Worm (Caenorhabditis elegans) whole organism, L3 larva: ENCODE results near the gene T24F1.4.
A peak's percentile ranks its signal among the peaks of the same experiment; 100 is the strongest.

Source experiments
- R02D3.7 ChIP-seq: fragments of 150-350 bp; optimal IDR thresholded peaks from 2 replicates; lab custom pipeline; 2014; ENCODE audit warnings: missing biosample characterization, missing genetic modification characterization
- ZK546.5 ChIP-seq: sonication (generic microtip); optimal IDR thresholded peaks from 2 replicates; lab custom pipeline; 2017; ENCODE audit warnings: missing biosample characterization, missing genetic modification characterization
- aly-2 ChIP-seq: fragments of 150-350 bp; optimal IDR thresholded peaks from 2 replicates; lab custom pipeline; 2014; ENCODE audit warnings: missing biosample characterization, missing genetic modification characterization
- ceh-28 ChIP-seq: fragments of 150-350 bp; optimal IDR thresholded peaks from 2 replicates; lab custom pipeline; 2014; ENCODE audit warnings: missing biosample characterization, missing genetic modification reagents, missing genetic modification characterization
- ceh-9 ChIP-seq: sonication (generic microtip); optimal IDR thresholded peaks from 2 replicates; lab custom pipeline; 2018; ENCODE audit warnings: missing biosample characterization, missing genetic modification characterization
- daf-12 ChIP-seq: fragments of 150-350 bp; optimal IDR thresholded peaks from 2 replicates; lab custom pipeline; 2014; ENCODE audit warnings: missing biosample characterization, missing genetic modification reagents, missing genetic modification characterization
- egl-27 ChIP-seq: sonication (generic microtip); optimal IDR thresholded peaks from 4 replicates; lab custom pipeline; 2017; ENCODE audit warnings: missing biosample characterization, missing genetic modification reagents, missing genetic modification characterization
- elt-1 ChIP-seq: fragments of 150-350 bp; optimal IDR thresholded peaks from 2 replicates; lab custom pipeline; 2014; ENCODE audit warnings: missing biosample characterization, missing genetic modification characterization
- elt-2 ChIP-seq: sonication (generic microtip); optimal IDR thresholded peaks from 2 replicates; lab custom pipeline; 2016; ENCODE audit warnings: missing genetic modification reagents, mild to moderate bottlenecking, missing genetic modification characterization, missing compliant biosample characterization
- elt-3 ChIP-seq, 3 experiments: fragments of 150-350 bp in 1 of 3; sonication (generic microtip) in 2 of 3; optimal IDR thresholded peaks; 2 replicates in 2 of 3; 4 replicates in 1 of 3; lab custom pipeline; 2014 to 2017; ENCODE audit warnings: missing biosample characterization in 3 of 3, missing genetic modification characterization in 3 of 3
- fkh-10 ChIP-seq: sonication (generic microtip); optimal IDR thresholded peaks from 2 replicates; lab custom pipeline; 2017; ENCODE audit warnings: missing biosample characterization, missing genetic modification reagents, missing genetic modification characterization
- fkh-2 ChIP-seq: fragments of 150-350 bp; optimal IDR thresholded peaks from 2 replicates; lab custom pipeline; 2014; ENCODE audit warnings: missing biosample characterization, missing genetic modification reagents, missing genetic modification characterization
- fos-1 ChIP-seq: fragments of 150-350 bp; optimal IDR thresholded peaks from 2 replicates; lab custom pipeline; 2014; ENCODE audit warnings: missing biosample characterization, missing genetic modification characterization
- hmg-11 ChIP-seq: sonication (generic microtip); optimal IDR thresholded peaks from 2 replicates; lab custom pipeline; 2016; ENCODE audit warnings: missing genetic modification characterization, missing compliant biosample characterization
- jun-1 ChIP-seq: fragments of 150-350 bp; optimal IDR thresholded peaks from 2 replicates; lab custom pipeline; 2014; ENCODE audit warnings: missing biosample characterization, missing genetic modification reagents, missing genetic modification characterization
- lin-15B ChIP-seq: fragments of 150-350 bp; optimal IDR thresholded peaks from 2 replicates; lab custom pipeline; 2014; ENCODE audit warnings: missing biosample characterization, missing genetic modification characterization
- lin-39 ChIP-seq: fragments of 150-350 bp; optimal IDR thresholded peaks from 2 replicates; lab custom pipeline; 2018; ENCODE audit warnings: missing biosample characterization, missing genetic modification reagents, missing genetic modification characterization
- lsy-12 ChIP-seq: sonication (generic microtip); optimal IDR thresholded peaks from 2 replicates; lab custom pipeline; 2016; ENCODE audit warnings: mild to moderate bottlenecking, missing genetic modification characterization, missing compliant biosample characterization
- mdl-1 ChIP-seq: fragments of 150-350 bp; optimal IDR thresholded peaks from 2 replicates; lab custom pipeline; 2014; ENCODE audit warnings: missing biosample characterization, missing genetic modification characterization
- mml-1 ChIP-seq: fragments of 150-350 bp; sonication (generic microtip); optimal IDR thresholded peaks from 3 replicates; lab custom pipeline; 2014; ENCODE audit warnings: missing biosample characterization, missing genetic modification characterization
- nfya-1 ChIP-seq: sonication (generic microtip); optimal IDR thresholded peaks from 2 replicates; lab custom pipeline; 2017; ENCODE audit warnings: missing genetic modification characterization, mild to moderate bottlenecking, missing compliant biosample characterization, antibody characterized with exemption, moderate library complexity; ENCODE audit not compliant: insufficient read depth
- nhr-23 ChIP-seq: fragments of 150-350 bp; optimal IDR thresholded peaks from 2 replicates; lab custom pipeline; 2014; ENCODE audit warnings: missing biosample characterization, missing genetic modification reagents, missing genetic modification characterization
- nhr-237 ChIP-seq: fragments of 150-350 bp; optimal IDR thresholded peaks from 2 replicates; lab custom pipeline; 2014; ENCODE audit warnings: missing biosample characterization, missing genetic modification characterization
- nhr-25 ChIP-seq: sonication (generic microtip); optimal IDR thresholded peaks from 2 replicates; lab custom pipeline; 2017; ENCODE audit warnings: missing biosample characterization, missing genetic modification characterization
- nhr-28 ChIP-seq: fragments of 150-350 bp; optimal IDR thresholded peaks from 2 replicates; lab custom pipeline; 2014; ENCODE audit warnings: missing biosample characterization, missing genetic modification characterization
- nhr-43 ChIP-seq: sonication (generic microtip); optimal IDR thresholded peaks from 2 replicates; lab custom pipeline; 2016; ENCODE audit warnings: mild to moderate bottlenecking, missing genetic modification characterization, missing compliant biosample characterization; ENCODE audit not compliant: poor library complexity, severe bottlenecking
- nhr-67 ChIP-seq: fragments of 150-350 bp; optimal IDR thresholded peaks from 2 replicates; lab custom pipeline; 2014; ENCODE audit warnings: missing biosample characterization, missing genetic modification characterization
- nhr-76 ChIP-seq: fragments of 150-350 bp; sonication (generic microtip); optimal IDR thresholded peaks from 5 replicates; lab custom pipeline; 2014; ENCODE audit warnings: missing biosample characterization, missing genetic modification characterization
- nhr-77 ChIP-seq: fragments of 150-350 bp; optimal IDR thresholded peaks from 2 replicates; lab custom pipeline; 2014; ENCODE audit warnings: missing biosample characterization, missing genetic modification characterization
- pha-4 ChIP-seq: fragments of 150-350 bp; optimal IDR thresholded peaks from 2 replicates; lab custom pipeline; 2014; ENCODE audit warnings: missing biosample characterization, missing genetic modification reagents, missing genetic modification characterization
- pqm-1 ChIP-seq: fragments of 150-350 bp; optimal IDR thresholded peaks from 2 replicates; lab custom pipeline; 2017; ENCODE audit warnings: missing biosample characterization, missing genetic modification characterization, inconsistent platforms
- sea-2 ChIP-seq: fragments of 150-350 bp; sonication (generic microtip); optimal IDR thresholded peaks from 4 replicates; lab custom pipeline; 2014; ENCODE audit warnings: missing biosample characterization, missing genetic modification reagents, missing genetic modification characterization
- skn-1 ChIP-seq: fragments of 150-350 bp; optimal IDR thresholded peaks from 2 replicates; lab custom pipeline; 2014; ENCODE audit warnings: missing biosample characterization, missing genetic modification characterization
- snpc-4 ChIP-seq: fragments of 150-350 bp; optimal IDR thresholded peaks from 2 replicates; lab custom pipeline; 2014; ENCODE audit warnings: missing biosample characterization, missing genetic modification characterization
- tbx-2 ChIP-seq: sonication (generic microtip); optimal IDR thresholded peaks from 2 replicates; lab custom pipeline; 2016; ENCODE audit warnings: mild to moderate bottlenecking, missing genetic modification characterization, missing compliant biosample characterization
- ztf-4 ChIP-seq: fragments of 150-350 bp; optimal IDR thresholded peaks from 2 replicates; lab custom pipeline; 2014; ENCODE audit warnings: missing biosample characterization, missing genetic modification characterization

T24F1.4 gene

ce11 chrII:11301059-11301458 is 13.0 kb downstream of the T24F1.4 start, which contains the start of gene raga-1:
raga-1 (plus strand) TSS chrII:11301359.
- TF ChIP-seq nhr-237 (no peak), elt-1 (no peak), snpc-4 (tag; lab: Kevin White, UChicago) (no peak), nhr-28 (no peak), daf-12 (tag; lab: Kevin White, UChicago) (no peak), fkh-2 (tag; lab: Kevin White, UChicago) (no peak), elt-2 (tag; lab: Kevin White, UChicago) (no peak), hmg-11 (tag; lab: Kevin White, UChicago) (no peak), ceh-9 (tag; lab: Kevin White, UChicago) (no peak), nhr-67 (tag; lab: Kevin White, UChicago) (no peak), ceh-28 (no peak), nhr-76 (tag; lab: Kevin White, UChicago) (no peak), pqm-1 (no peak), elt-3 (tag; optimal IDR thresholded peaks at IDR 0.05; lab: Kevin White, UChicago) (no peak), lin-39 (tag; lab: Kevin White, UChicago) (no peak), sea-2 (GFP tag; lab: Kevin White, UChicago) (no peak)

- TF ChIP-seq elt-2 (tag; lab: Kevin White, UChicago) (peak; percentile 6), mdl-1 (tag; lab: Kevin White, UChicago) (no peak), fkh-2 (tag; lab: Kevin White, UChicago) (no peak), jun-1 (tag; lab: Kevin White, UChicago) (no peak), pha-4 (tag; lab: Kevin White, UChicago) (peak; percentile 3), nhr-43 (tag; lab: Kevin White, UChicago) (no peak), hmg-11 (tag; lab: Kevin White, UChicago) (peak; percentile 35), daf-12 (tag; lab: Kevin White, UChicago) (no peak)
These were observed 16.8 kb downstream of the T24F1.4 start, which contains the start of gene saps-1 for ce11 chrII:11297217-11297738. saps-1 (plus strand) TSS chrII:11297688.

- no peak for TF ChIP-seq nhr-77 (tag; lab: Kevin White, UChicago)
- peak; percentile 39 for TF ChIP-seq R02D3.7 (tag; lab: Kevin White, UChicago)
- TF ChIP-seq hmg-11 (tag; lab: Kevin White, UChicago) = peak; percentile 39
- TF ChIP-seq nhr-25 (tag; lab: Kevin White, UChicago) = peak; percentile 72
- no peak for TF ChIP-seq egl-27 (tag; lab: Kevin White, UChicago)
- peak; percentile 43 for TF ChIP-seq lin-39 (tag; lab: Kevin White, UChicago)
- peak; percentile 53 for TF ChIP-seq nhr-43 (tag; lab: Kevin White, UChicago)
- TF ChIP-seq skn-1 = no peak
- peak; percentile 17 for TF ChIP-seq pqm-1
- no peak for TF ChIP-seq mml-1 (tag; lab: Kevin White, UChicago)
- TF ChIP-seq ceh-28 = peak; percentile 49
- TF ChIP-seq ztf-4 (tag; lab: Kevin White, UChicago) = no peak
- no peak for TF ChIP-seq tbx-2 (tag; lab: Kevin White, UChicago)
- peak; percentile 69 for TF ChIP-seq pha-4 (tag; lab: Kevin White, UChicago)
- peak; percentile 83 for TF ChIP-seq lin-15B (tag; lab: Kevin White, UChicago)
- TF ChIP-seq aly-2 (tag; lab: Kevin White, UChicago) = no peak
- TF ChIP-seq snpc-4 (tag; lab: Kevin White, UChicago) = peak; percentile 84
- TF ChIP-seq elt-2 (tag; lab: Kevin White, UChicago) = peak; percentile 29
- no peak for TF ChIP-seq fos-1
- peak; percentile 65 for TF ChIP-seq nfya-1
- no peak for TF ChIP-seq nhr-237
- peak; percentile 80 for TF ChIP-seq nhr-23 (tag; lab: Kevin White, UChicago)
- peak; percentile 42 for TF ChIP-seq elt-1
These were observed 20.6 kb downstream of the T24F1.4 start, which contains the start of gene C47G2.4 for ce11 chrII:11293433-11293832. C47G2.4 (minus strand) TSS chrII:11293606.

- TF ChIP-seq nfya-1 (peak; percentile 39), fkh-10 (GFP tag; lab: Kevin White, UChicago) (no peak), lin-39 (tag; lab: Kevin White, UChicago) (no peak), aly-2 (tag; lab: Kevin White, UChicago) (no peak), nhr-23 (tag; lab: Kevin White, UChicago) (peak; percentile 70), pqm-1 (peak; percentile 43), egl-27 (tag; lab: Kevin White, UChicago) (no peak), ceh-9 (tag; lab: Kevin White, UChicago) (no peak), nhr-43 (tag; lab: Kevin White, UChicago) (peak; percentile 80), skn-1 (peak; percentile 52), nhr-25 (tag; lab: Kevin White, UChicago) (no peak), pha-4 (tag; lab: Kevin White, UChicago) (peak; percentile 29), ZK546.5 (no peak), fkh-2 (tag; lab: Kevin White, UChicago) (no peak), nhr-28 (no peak), elt-1 (no peak), elt-2 (tag; lab: Kevin White, UChicago) (peak; percentile 29), fos-1 (no peak), jun-1 (tag; lab: Kevin White, UChicago) (no peak), lsy-12 (tag; lab: Kevin White, UChicago) (peak; percentile 67), tbx-2 (tag; lab: Kevin White, UChicago) (no peak), lin-15B (tag; lab: Kevin White, UChicago) (peak; percentile 36), nhr-67 (tag; lab: Kevin White, UChicago) (no peak)
These were observed 23.8 kb downstream of the T24F1.4 start, which contains the start of gene C47G2.3 for ce11 chrII:11290109-11290784. C47G2.3 (minus strand) TSS chrII:11290159.
